Fruit fly (Drosophila melanogaster) whole organism, prepupa: ENCODE data around the gene Bug22.

Experiments used
- CG10669 ChIP-seq: fragments of 200-800 bp; sonication (Bioruptor generic); optimal IDR thresholded peaks from 3 replicates; lab custom pipeline; 2018; ENCODE audit warnings: missing biosample characterization, mild to moderate bottlenecking, missing genetic modification characterization, moderate library complexity
- CG34406 ChIP-seq: fragments of 200-800 bp; sonication (Bioruptor generic); optimal IDR thresholded peaks from 3 replicates; lab custom pipeline; 2016; ENCODE audit warnings: missing biosample characterization, missing genetic modification characterization
- CG4318 ChIP-seq: fragments of 200-800 bp; sonication (Bioruptor generic); optimal IDR thresholded peaks from 3 replicates; lab custom pipeline; 2017; ENCODE audit warnings: missing biosample characterization, mild to moderate bottlenecking, missing genetic modification characterization
- CG7368 ChIP-seq: fragments of 200-800 bp; sonication (Bioruptor generic); optimal IDR thresholded peaks from 3 replicates; lab custom pipeline; 2016; ENCODE audit warnings: missing biosample characterization, missing genetic modification characterization
- Eip78C ChIP-seq: fragments of 200-800 bp; sonication (Bioruptor generic); peaks from one replicate; lab custom pipeline; 2016; ENCODE audit warnings: missing biosample characterization, missing genetic modification characterization
- Ets96B ChIP-seq: fragments of 200-800 bp; optimal IDR thresholded peaks from 2 replicates; lab custom pipeline; 2019; ENCODE audit warnings: missing biosample characterization, mild to moderate bottlenecking, missing genetic modification characterization, moderate library complexity
- Hr38 ChIP-seq: sonication (Bioruptor generic); optimal IDR thresholded peaks from 2 replicates; lab custom pipeline; 2016; ENCODE audit warnings: missing biosample characterization, missing genetic modification characterization
- Hr39 ChIP-seq: fragments of 200-800 bp; sonication (Bioruptor generic); optimal IDR thresholded peaks from 2 replicates; lab custom pipeline; 2016; ENCODE audit warnings: missing biosample characterization, missing genetic modification characterization
- OdsH ChIP-seq: fragments of 200-800 bp; sonication (Bioruptor generic); optimal IDR thresholded peaks from 3 replicates; lab custom pipeline; 2016; ENCODE audit warnings: missing biosample characterization, missing genetic modification characterization
- Sox14 ChIP-seq: fragments of 200-800 bp; sonication (Bioruptor generic); optimal IDR thresholded peaks from 3 replicates; lab custom pipeline; 2016; ENCODE audit warnings: missing biosample characterization, missing genetic modification characterization
- fkh ChIP-seq: fragments of 200-800 bp; sonication (Bioruptor generic); optimal IDR thresholded peaks from 3 replicates; lab custom pipeline; 2017; ENCODE audit warnings: missing biosample characterization, mild to moderate bottlenecking, missing genetic modification characterization, moderate library complexity
- ss ChIP-seq, 2 experiments: fragments of 200-800 bp; sonication (Bioruptor generic); optimal IDR thresholded peaks; 2 replicates in 1 of 2; 3 replicates in 1 of 2; lab custom pipeline; 2017 to 2018; ENCODE audit warnings: mild to moderate bottlenecking in 2 of 2, missing biosample characterization in 2 of 2, missing genetic modification characterization in 2 of 2, moderate library complexity in 1 of 2
- topi ChIP-seq: fragments of 200-800 bp; sonication (Bioruptor generic); optimal IDR thresholded peaks from 3 replicates; lab custom pipeline; 2016; ENCODE audit warnings: missing biosample characterization, missing genetic modification characterization

DNA sequence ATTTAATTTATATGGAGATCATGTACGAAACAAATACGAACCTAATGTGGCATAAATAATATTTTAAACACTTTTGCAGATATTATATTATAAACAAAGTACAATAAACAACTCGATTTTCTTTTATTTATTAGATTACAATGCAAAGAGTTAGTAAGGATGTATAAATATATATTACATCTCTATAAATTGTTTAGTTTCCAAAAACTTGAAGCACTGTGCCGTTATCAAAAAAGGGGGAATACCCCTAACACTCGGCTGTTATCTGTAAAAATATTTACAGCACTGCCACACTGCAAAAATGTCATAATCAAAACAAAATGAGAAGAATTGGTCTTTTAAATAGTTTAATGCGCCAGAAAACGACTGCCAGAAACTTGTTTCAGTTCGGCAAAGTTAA, 2.2 kb downstream of the Bug22 start, which contains the start of gene CG5188:
- TF ChIP-seq CG10669, result no peak
- peak; percentile 15 for TF ChIP-seq Hr39 (GFP tag; lab: Kevin White, UChicago)
- TF ChIP-seq ss (GFP tag; optimal IDR thresholded peaks at IDR 0.05; lab: Kevin White, UChicago), result peak in 1 of 2 experiments; percentile 1
- no peak for TF ChIP-seq Hr38 (GFP tag; lab: Kevin White, UChicago)
- peak; percentile 45 for TF ChIP-seq topi
- TF ChIP-seq fkh (GFP tag; lab: Kevin White, UChicago), result no peak
- peak; percentile 51 for TF ChIP-seq OdsH
- peak; percentile 82 for TF ChIP-seq Eip78C (GFP tag; lab: Kevin White, UChicago)
- no peak for TF ChIP-seq CG7368 (GFP tag; lab: Kevin White, UChicago)
- peak; percentile 22 for TF ChIP-seq Sox14
- no peak for TF ChIP-seq CG34406 (GFP tag; lab: Kevin White, UChicago)
- no peak for TF ChIP-seq CG4318 (GFP tag; lab: Kevin White, UChicago)
- TF ChIP-seq Ets96B (tag; lab: Kevin White, UChicago), result peak; percentile 49
